Fruit fly (Drosophila melanogaster) whole organism, prepupa: ENCODE measurements around the gene osk.
A peak's percentile ranks its signal among the peaks of the same experiment; 100 is the strongest.

ENCODE experiments used
- CG10631 ChIP-seq: fragments of 200-800 bp; sonication (Bioruptor generic); optimal IDR thresholded peaks from 2 replicates; lab custom pipeline; 2016; ENCODE audit warnings: missing biosample characterization, missing genetic modification characterization
- CG10669 ChIP-seq: fragments of 200-800 bp; sonication (Bioruptor generic); optimal IDR thresholded peaks from 3 replicates; lab custom pipeline; 2018; ENCODE audit warnings: missing biosample characterization, mild to moderate bottlenecking, missing genetic modification characterization, moderate library complexity
- CG11762 ChIP-seq: fragments of 200-800 bp; sonication (Bioruptor generic); optimal IDR thresholded peaks from 3 replicates; lab custom pipeline; 2016; ENCODE audit warnings: missing biosample characterization, missing genetic modification characterization; ENCODE audit not compliant: insufficient read depth
- CG11902 ChIP-seq: fragments of 200-800 bp; sonication (Bioruptor generic); optimal IDR thresholded peaks from 3 replicates; lab custom pipeline; 2016; ENCODE audit warnings: missing biosample characterization, missing genetic modification characterization
- CG15336 ChIP-seq: fragments of 200-800 bp; sonication (Bioruptor generic); IDR thresholded peaks from 2 replicates; pipeline ENCODE4 v1.3.6; 2022; ENCODE audit warnings: missing biosample characterization, missing genetic modification characterization
- CG16779 ChIP-seq: fragments of 200-800 bp; sonication (Bioruptor generic); optimal IDR thresholded peaks from 3 replicates; lab custom pipeline; 2017; ENCODE audit warnings: missing biosample characterization, mild to moderate bottlenecking, missing genetic modification characterization
- CG3032 ChIP-seq: fragments of 200-800 bp; optimal IDR thresholded peaks from 2 replicates; lab custom pipeline; 2019; ENCODE audit warnings: missing biosample characterization, mild to moderate bottlenecking, missing genetic modification characterization, moderate library complexity
- CG34406 ChIP-seq: fragments of 200-800 bp; sonication (Bioruptor generic); optimal IDR thresholded peaks from 3 replicates; lab custom pipeline; 2016; ENCODE audit warnings: missing biosample characterization, missing genetic modification characterization
- CG4318 ChIP-seq: fragments of 200-800 bp; sonication (Bioruptor generic); optimal IDR thresholded peaks from 3 replicates; lab custom pipeline; 2017; ENCODE audit warnings: missing biosample characterization, mild to moderate bottlenecking, missing genetic modification characterization
- CG6163 ChIP-seq: fragments of 200-800 bp; sonication (Bioruptor generic); IDR thresholded peaks from 3 replicates; pipeline ENCODE4 v1.3.6; 2022; ENCODE audit warnings: missing biosample characterization, missing genetic modification characterization
- CG6276 ChIP-seq: fragments of 200-800 bp; sonication (Bioruptor generic); optimal IDR thresholded peaks from 2 replicates; lab custom pipeline; 2017; ENCODE audit warnings: missing biosample characterization, mild to moderate bottlenecking, missing genetic modification characterization
- CG6792 ChIP-seq: fragments of 200-800 bp; sonication (Bioruptor generic); optimal IDR thresholded peaks from 3 replicates; lab custom pipeline; 2016; ENCODE audit warnings: missing biosample characterization, missing genetic modification characterization
- CG6808 ChIP-seq: fragments of 200-800 bp; sonication (Bioruptor generic); optimal IDR thresholded peaks from 3 replicates; lab custom pipeline; 2017; ENCODE audit warnings: missing biosample characterization, missing genetic modification characterization, mild to moderate bottlenecking, moderate library complexity, missing genetic modification reagents
- CG6854 ChIP-seq: fragments of 200-800 bp; sonication (Bioruptor generic); optimal IDR thresholded peaks from 2 replicates; lab custom pipeline; 2017; ENCODE audit warnings: missing biosample characterization, mild to moderate bottlenecking, missing genetic modification characterization
- CG7368 ChIP-seq: fragments of 200-800 bp; sonication (Bioruptor generic); optimal IDR thresholded peaks from 3 replicates; lab custom pipeline; 2016; ENCODE audit warnings: missing biosample characterization, missing genetic modification characterization
- CG8119 ChIP-seq: fragments of 200-800 bp; sonication (Bioruptor generic); IDR thresholded peaks from 3 replicates; pipeline ENCODE4 v1.3.6; 2022; ENCODE audit warnings: missing biosample characterization, missing genetic modification characterization
- CG8319 ChIP-seq: fragments of 200-800 bp; sonication (Bioruptor generic); optimal IDR thresholded peaks from 3 replicates; lab custom pipeline; 2016; ENCODE audit warnings: missing biosample characterization, missing genetic modification characterization
- CG9139 ChIP-seq: fragments of 200-800 bp; sonication (Bioruptor generic); optimal IDR thresholded peaks from 3 replicates; lab custom pipeline; 2017; ENCODE audit warnings: missing biosample characterization, mild to moderate bottlenecking, missing genetic modification characterization
- Eip75B ChIP-seq: fragments of 200-800 bp; sonication (Bioruptor generic); optimal IDR thresholded peaks from 3 replicates; lab custom pipeline; 2016; ENCODE audit warnings: missing biosample characterization, missing genetic modification characterization
- Eip93F ChIP-seq: fragments of 200-800 bp; sonication (Bioruptor generic); optimal IDR thresholded peaks from 2 replicates; lab custom pipeline; 2016; ENCODE audit warnings: missing biosample characterization, mild to moderate bottlenecking, missing genetic modification characterization
- Ets96B ChIP-seq: fragments of 200-800 bp; optimal IDR thresholded peaks from 2 replicates; lab custom pipeline; 2019; ENCODE audit warnings: missing biosample characterization, mild to moderate bottlenecking, missing genetic modification characterization, moderate library complexity
- Gug ChIP-seq: fragments of 200-800 bp; sonication (Bioruptor generic); IDR thresholded peaks from 2 replicates; pipeline ENCODE4 v1.3.6; 2022; ENCODE audit warnings: missing biosample characterization, missing genetic modification characterization
- Hr38 ChIP-seq: sonication (Bioruptor generic); optimal IDR thresholded peaks from 2 replicates; lab custom pipeline; 2016; ENCODE audit warnings: missing biosample characterization, missing genetic modification characterization
- Hr39 ChIP-seq: fragments of 200-800 bp; sonication (Bioruptor generic); optimal IDR thresholded peaks from 2 replicates; lab custom pipeline; 2016; ENCODE audit warnings: missing biosample characterization, missing genetic modification characterization
- Hr4 ChIP-seq: fragments of 200-800 bp; sonication (Bioruptor generic); optimal IDR thresholded peaks from 3 replicates; lab custom pipeline; 2016; ENCODE audit warnings: missing biosample characterization, missing genetic modification characterization
- Lpt ChIP-seq: fragments of 200-800 bp; sonication (Bioruptor generic); optimal IDR thresholded peaks from 3 replicates; lab custom pipeline; 2016; ENCODE audit warnings: missing biosample characterization, missing genetic modification characterization
- Met ChIP-seq: fragments of 200-800 bp; sonication (Bioruptor generic); optimal IDR thresholded peaks from 3 replicates; lab custom pipeline; 2016; ENCODE audit warnings: missing biosample characterization, missing genetic modification characterization
- OdsH ChIP-seq: fragments of 200-800 bp; sonication (Bioruptor generic); optimal IDR thresholded peaks from 3 replicates; lab custom pipeline; 2016; ENCODE audit warnings: missing biosample characterization, missing genetic modification characterization
- Smox ChIP-seq: fragments of 200-800 bp; sonication (Bioruptor generic); optimal IDR thresholded peaks from 3 replicates; lab custom pipeline; 2016; ENCODE audit warnings: missing biosample characterization, missing genetic modification characterization
- Sox102F ChIP-seq: fragments of 200-800 bp; sonication (Bioruptor generic); optimal IDR thresholded peaks from 2 replicates; lab custom pipeline; 2016; ENCODE audit warnings: missing biosample characterization, mild to moderate bottlenecking, missing genetic modification characterization
- Sox14 ChIP-seq: fragments of 200-800 bp; sonication (Bioruptor generic); optimal IDR thresholded peaks from 3 replicates; lab custom pipeline; 2016; ENCODE audit warnings: missing biosample characterization, missing genetic modification characterization
- acj6 ChIP-seq: fragments of 200-800 bp; sonication (Bioruptor generic); optimal IDR thresholded peaks from 3 replicates; lab custom pipeline; 2016; ENCODE audit warnings: missing biosample characterization, missing genetic modification characterization
- cyc ChIP-seq: fragments of 200-800 bp; sonication (Bioruptor generic); optimal IDR thresholded peaks from 3 replicates; lab custom pipeline; 2016; ENCODE audit warnings: missing biosample characterization, missing genetic modification characterization
- dac ChIP-seq: fragments of 200-800 bp; sonication (Bioruptor generic); optimal IDR thresholded peaks from 2 replicates; lab custom pipeline; 2017; ENCODE audit warnings: missing biosample characterization, mild to moderate bottlenecking, missing genetic modification characterization
- dsx ChIP-seq: fragments of 200-800 bp; optimal IDR thresholded peaks from 3 replicates; lab custom pipeline; 2019; ENCODE audit warnings: missing biosample characterization, mild to moderate bottlenecking, missing genetic modification characterization, moderate library complexity; ENCODE audit not compliant: poor library complexity, severe bottlenecking
- eg ChIP-seq: fragments of 200-800 bp; sonication (Bioruptor generic); IDR thresholded peaks from 3 replicates; pipeline ENCODE4 v1.3.6; 2022; ENCODE audit warnings: missing biosample characterization, missing genetic modification characterization
- esn ChIP-seq: fragments of 200-800 bp; sonication (Bioruptor generic); optimal IDR thresholded peaks from 2 replicates; lab custom pipeline; 2016; ENCODE audit warnings: missing biosample characterization, mild to moderate bottlenecking, missing genetic modification characterization, moderate library complexity
- fd59A ChIP-seq: fragments of 200-800 bp; sonication (Bioruptor generic); optimal IDR thresholded peaks from 2 replicates; lab custom pipeline; 2017; ENCODE audit warnings: missing biosample characterization, mild to moderate bottlenecking, missing genetic modification characterization, missing genetic modification reagents
- fkh ChIP-seq: fragments of 200-800 bp; sonication (Bioruptor generic); optimal IDR thresholded peaks from 3 replicates; lab custom pipeline; 2017; ENCODE audit warnings: missing biosample characterization, mild to moderate bottlenecking, missing genetic modification characterization, moderate library complexity
- lz ChIP-seq: fragments of 200-800 bp; sonication (Bioruptor generic); optimal IDR thresholded peaks from 3 replicates; lab custom pipeline; 2016; ENCODE audit warnings: missing biosample characterization, missing genetic modification characterization
- net ChIP-seq: fragments of 200-800 bp; sonication (Bioruptor generic); optimal IDR thresholded peaks from 3 replicates; lab custom pipeline; 2016; ENCODE audit warnings: missing biosample characterization, missing genetic modification characterization
- spab ChIP-seq: fragments of 200-800 bp; sonication (Bioruptor generic); optimal IDR thresholded peaks from 2 replicates; lab custom pipeline; 2017; ENCODE audit warnings: missing biosample characterization, mild to moderate bottlenecking, missing genetic modification characterization, missing genetic modification reagents
- ss ChIP-seq, 2 experiments: fragments of 200-800 bp; sonication (Bioruptor generic); optimal IDR thresholded peaks; 2 replicates in 1 of 2; 3 replicates in 1 of 2; lab custom pipeline; 2017 to 2018; ENCODE audit warnings: mild to moderate bottlenecking in 2 of 2, missing biosample characterization in 2 of 2, missing genetic modification characterization in 2 of 2, moderate library complexity in 1 of 2
- svp ChIP-seq: fragments of 200-800 bp; sonication (Bioruptor generic); peaks from one replicate; lab custom pipeline; 2016; ENCODE audit warnings: missing biosample characterization, missing genetic modification characterization
- topi ChIP-seq: fragments of 200-800 bp; sonication (Bioruptor generic); optimal IDR thresholded peaks from 3 replicates; lab custom pipeline; 2016; ENCODE audit warnings: missing biosample characterization, missing genetic modification characterization
- vri ChIP-seq: fragments of 200-800 bp; sonication (Bioruptor generic); optimal IDR thresholded peaks from 3 replicates; lab custom pipeline; 2016; ENCODE audit warnings: missing biosample characterization, mild to moderate bottlenecking, missing genetic modification characterization

Gene osk

DNA sequence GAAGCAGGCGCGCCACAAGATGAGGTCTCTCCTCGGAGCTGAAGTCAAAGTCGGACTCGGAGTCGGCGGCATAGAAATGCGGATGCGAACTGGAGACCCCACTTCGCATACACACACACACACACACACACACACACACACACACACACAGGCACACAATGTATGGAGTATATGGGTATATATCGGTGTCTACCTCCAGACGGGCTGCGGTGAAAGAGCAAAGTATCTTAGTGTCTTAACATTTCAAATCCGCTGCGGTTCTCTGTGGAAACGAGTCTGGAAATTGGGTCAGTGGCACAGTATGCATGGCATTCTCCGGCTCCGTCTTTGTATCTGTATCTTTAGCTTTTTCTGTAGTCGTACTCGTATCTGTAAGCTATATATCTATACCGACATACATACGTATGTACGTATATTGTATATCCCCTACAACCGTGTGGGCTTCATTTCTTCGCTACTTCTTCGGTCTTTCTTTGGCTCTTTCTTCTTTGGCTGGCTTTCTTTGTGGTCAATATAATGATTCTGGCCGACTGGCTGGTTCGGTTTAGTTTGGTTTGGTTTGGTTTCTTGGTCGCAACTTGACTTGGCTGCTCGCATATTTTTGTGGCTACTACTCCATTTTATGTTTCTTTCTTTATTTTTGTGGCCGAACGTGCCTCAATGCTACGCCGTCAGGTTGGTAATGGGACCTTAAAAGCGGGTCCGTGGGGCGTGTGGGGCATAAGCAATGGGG is 14.6 kb downstream of the osk start:
- no peak for TF ChIP-seq lz
- 0 out of 3 replicates have a peak, but pooled peaks have one; percentile 15 for TF ChIP-seq CG6163 (GFP tag; lab: Robert Waterston, UW)
- TF ChIP-seq dsx (GFP tag; lab: Kevin White, UChicago), result peak; percentile 73
- peak; percentile 53 for TF ChIP-seq CG8319
- TF ChIP-seq Eip75B (GFP tag; lab: Kevin White, UChicago), result peak; percentile 73
- no peak for TF ChIP-seq esn (GFP tag; lab: Kevin White, UChicago)
- TF ChIP-seq CG6854, result peak; percentile 6
- TF ChIP-seq CG6792 (GFP tag; lab: Kevin White, UChicago), result no peak
- no peak for TF ChIP-seq ss (GFP tag; optimal IDR thresholded peaks at IDR 0.05; lab: Kevin White, UChicago)
- TF ChIP-seq svp (GFP tag; lab: Kevin White, UChicago), result peak; percentile 35

- TF ChIP-seq CG6276 (GFP tag; lab: Kevin White, UChicago) (peak; percentile 6), CG11902 (GFP tag; lab: Kevin White, UChicago) (no peak), CG6808 (GFP tag; lab: Kevin White, UChicago) (no peak), fd59A (GFP tag; lab: Kevin White, UChicago) (no peak), Hr38 (GFP tag; lab: Kevin White, UChicago) (no peak), OdsH (no peak), Sox14 (GFP tag; lab: Kevin White, UChicago) (no peak), CG3032 (tag; lab: Kevin White, UChicago) (no peak), Met (no peak), CG16779 (tag; lab: Kevin White, UChicago) (no peak), Hr4 (GFP tag; lab: Kevin White, UChicago) (no peak), svp (GFP tag; lab: Kevin White, UChicago) (peak; percentile 42), CG11762 (GFP tag; lab: Kevin White, UChicago) (no peak), acj6 (GFP tag; lab: Kevin White, UChicago) (no peak), Ets96B (tag; lab: Kevin White, UChicago) (no peak), CG8119 (GFP tag; lab: Robert Waterston, UW) (peak; percentile 46; the same call in 2 of the 3 replicates), fkh (GFP tag; lab: Kevin White, UChicago) (no peak), Hr39 (no peak), CG34406 (GFP tag; lab: Kevin White, UChicago) (peak; percentile 1), CG8319 (no peak), CG9139 (GFP tag; lab: Kevin White, UChicago) (no peak), lz (no peak), CG7368 (GFP tag; lab: Kevin White, UChicago) (no peak), CG4318 (GFP tag; lab: Kevin White, UChicago) (peak; percentile 31), CG6854 (no peak), CG10669 (no peak), net (no peak), Lpt (GFP tag; lab: Kevin White, UChicago) (no peak), CG6792 (GFP tag; lab: Kevin White, UChicago) (no peak), eg (GFP tag; lab: Robert Waterston, UW) (no peak), Eip75B (GFP tag; lab: Kevin White, UChicago) (no peak), CG10631 (GFP tag; lab: Kevin White, UChicago) (no peak), Smox (GFP tag; lab: Kevin White, UChicago) (no peak), vri (GFP tag; lab: Kevin White, UChicago) (no peak), topi (GFP tag; lab: Kevin White, UChicago) (no peak), dsx (GFP tag; lab: Kevin White, UChicago) (no peak), dac (no peak), cyc (GFP tag; lab: Kevin White, UChicago) (no peak), Gug (GFP tag; lab: Robert Waterston, UW) (no peak), CG15336 (GFP tag; lab: Robert Waterston, UW) (peak; percentile 64), CG6163 (GFP tag; lab: Robert Waterston, UW) (no peak), Sox102F (GFP tag; lab: Kevin White, UChicago) (no peak), Eip93F (GFP tag; lab: Kevin White, UChicago) (no peak), spab (GFP tag; lab: Kevin White, UChicago) (no peak)
Measured at dm6 chr3R:8954515-8955358, 19.8 kb downstream of the osk start.
